Worm (Caenorhabditis elegans): ENCODE measurements around the gene sri-61.

- TF ChIP-seq ceh-13 (GFP tag; optimal IDR thresholded peaks at IDR 0.05): no peak
- no peak for TF ChIP-seq sea-1 (GFP tag; conservative IDR thresholded peaks at IDR 0.05)
- no peak for TF ChIP-seq pes-1 (GFP tag; IDR thresholded peaks at IDR 0.05)
- TF ChIP-seq ama-1 (optimal IDR thresholded peaks at IDR 0.05): no peak
- TF ChIP-seq aly-1 (tag; optimal IDR thresholded peaks at IDR 0.05): no peak
- no peak for TF ChIP-seq F13C5.2 (tag; optimal IDR thresholded peaks at IDR 0.05)
- TF ChIP-seq ets-7 (tag; optimal IDR thresholded peaks at IDR 0.05): no peak
- no peak for TF ChIP-seq tbx-37 (GFP tag; conservative IDR thresholded peaks at IDR 0.05)
- no peak for TF ChIP-seq flt-1 (GFP tag; IDR thresholded peaks at IDR 0.05)
- TF ChIP-seq hnd-1 (tag; optimal IDR thresholded peaks at IDR 0.05): no peak
- no peak for TF ChIP-seq scrt-1 (GFP tag; IDR thresholded peaks at IDR 0.05)
These were observed 48.0 kb upstream of the sri-61 start for ce11 chrII:2747956-2748621.
